Worm (Caenorhabditis elegans) whole organism, late embryonic: Measurements from ENCODE around the gene ifet-1.

ENCODE experiments used
- K09A11.1 ChIP-seq: sonication (generic microtip); optimal IDR thresholded peaks from 2 replicates; lab custom pipeline; 2017; ENCODE audit warnings: antibody characterized with exemption, mild to moderate bottlenecking, missing genetic modification characterization, missing compliant biosample characterization; ENCODE audit not compliant: insufficient read depth
- dmd-4 ChIP-seq: sonication (generic microtip); optimal IDR thresholded peaks from 2 replicates; lab custom pipeline; 2016; ENCODE audit warnings: borderline replicate concordance, missing genetic modification characterization, missing compliant biosample characterization
- fax-1 ChIP-seq: sonication (generic microtip); optimal IDR thresholded peaks from 2 replicates; lab custom pipeline; 2016; ENCODE audit warnings: missing genotype, missing genetic modification characterization, missing compliant biosample characterization
- lim-6 ChIP-seq: sonication (generic microtip); optimal IDR thresholded peaks from 2 replicates; lab custom pipeline; 2016; ENCODE audit warnings: missing genetic modification characterization, missing compliant biosample characterization
- nhr-11 ChIP-seq: fragments of 150-350 bp; optimal IDR thresholded peaks from 2 replicates; lab custom pipeline; 2014; ENCODE audit warnings: missing biosample characterization, missing genetic modification characterization
- rnt-1 ChIP-seq: sonication (generic microtip); optimal IDR thresholded peaks from 2 replicates; lab custom pipeline; 2016; ENCODE audit warnings: missing genetic modification characterization, missing compliant biosample characterization
- sox-2 ChIP-seq: fragments of 200-800 bp; sonication (Bioruptor generic); IDR thresholded peaks from 2 replicates; pipeline ENCODE4 v1.3.6; 2022; ENCODE audit warnings: missing genetic modification reagents, missing genetic modification characterization, missing compliant biosample characterization

DNA sequence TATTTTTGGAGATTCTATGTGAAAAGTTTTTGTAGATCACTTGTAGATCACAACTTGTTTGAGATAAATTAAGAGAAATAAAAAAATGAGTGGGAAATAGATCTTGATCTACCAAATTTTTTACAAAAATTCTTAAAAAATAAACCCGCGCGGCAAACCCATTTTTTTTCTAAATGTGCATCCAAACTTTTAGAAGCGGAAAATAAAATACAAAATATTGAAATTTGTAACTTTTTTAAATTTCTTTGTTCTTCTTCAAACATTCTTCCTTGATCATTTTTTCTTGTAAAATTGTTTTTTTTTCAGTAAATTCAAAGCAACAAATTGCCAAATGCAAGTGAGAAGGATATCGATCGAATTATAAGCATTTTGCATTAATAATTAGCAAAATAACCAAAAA lies 45.1 kb upstream of the ifet-1 start, which contains the start of gene cdh-4:
- no peak for TF ChIP-seq K09A11.1 (tag; lab: Kevin White, UChicago)
- TF ChIP-seq nhr-11 (tag; lab: Kevin White, UChicago) = no peak
- no peak for TF ChIP-seq lim-6 (tag; lab: Kevin White, UChicago)
- no peak for TF ChIP-seq sox-2 (GFP tag; lab: Robert Waterston, UW)
- TF ChIP-seq fax-1 (tag; lab: Kevin White, UChicago) = no peak
- no peak for TF ChIP-seq rnt-1 (tag; lab: Kevin White, UChicago)
- no peak for TF ChIP-seq dmd-4 (tag; lab: Kevin White, UChicago)
